Worm (Caenorhabditis elegans) whole organism, early embryonic: ENCODE results near the gene nbs-1.

ENCODE experiments used
- ama-1 ChIP-seq: fragments of 150-350 bp; optimal IDR thresholded peaks from 2 replicates; lab custom pipeline; 2014
- ceh-36 ChIP-seq: sonication (generic microtip); optimal IDR thresholded peaks from 2 replicates; lab custom pipeline; 2016; ENCODE audit warnings: missing genetic modification characterization, inconsistent platforms, missing compliant biosample characterization
- flt-1 ChIP-seq: fragments of 200-800 bp; sonication (Bioruptor generic); IDR thresholded peaks from 2 replicates; pipeline ENCODE4 v1.3.6; 2022; ENCODE audit warnings: missing genetic modification characterization, missing compliant biosample characterization
- scrt-1 ChIP-seq: fragments of 200-800 bp; sonication (Bioruptor generic); IDR thresholded peaks from 2 replicates; pipeline ENCODE4 v1.3.6; 2022; ENCODE audit warnings: missing genetic modification characterization, missing compliant biosample characterization
- tbx-11 ChIP-seq: fragments of 200-800 bp; sonication (Bioruptor generic); IDR thresholded peaks from 2 replicates; pipeline ENCODE4 v1.3.6; 2022; ENCODE audit warnings: missing genetic modification characterization, missing compliant biosample characterization
- tra-4 ChIP-seq: sonication (generic microtip); optimal IDR thresholded peaks from 2 replicates; lab custom pipeline; 2017; ENCODE audit warnings: missing genetic modification characterization, missing compliant biosample characterization

- no peak for TF ChIP-seq ceh-36 (tag; lab: Kevin White, UChicago)
- no peak for TF ChIP-seq flt-1 (GFP tag; lab: Robert Waterston, UW)
- TF ChIP-seq tbx-11 (GFP tag; lab: Robert Waterston, UW): no peak
- TF ChIP-seq tra-4: no peak
- TF ChIP-seq scrt-1 (GFP tag; lab: Robert Waterston, UW): no peak
- TF ChIP-seq ama-1 (lab: Kevin White, UChicago): no peak
Measured at ce11 chrII:11134828-11135227, 38.5 kb upstream of the nbs-1 start, which contains the start of gene F40F8.5.
